Worm (Caenorhabditis elegans): ENCODE data around the gene aexr-2.

The aexr-2 gene

ce11 chrX:6642798-6643197 is 11.5 kb upstream of the aexr-2 start:
- TF ChIP-seq hmg-11 (tag; optimal IDR thresholded peaks at IDR 0.05): no peak
- no peak for TF ChIP-seq nhr-67 (tag; optimal IDR thresholded peaks at IDR 0.05)
- no peak for TF ChIP-seq ceh-16 (tag; optimal IDR thresholded peaks at IDR 0.05)
- no peak for TF ChIP-seq unc-39 (tag; optimal IDR thresholded peaks at IDR 0.05)
- TF ChIP-seq mml-1 (tag; optimal IDR thresholded peaks at IDR 0.05): no peak
- no peak for TF ChIP-seq ama-1 (optimal IDR thresholded peaks at IDR 0.05)
- no peak for TF ChIP-seq fkh-10 (GFP tag; optimal IDR thresholded peaks at IDR 0.05)
- TF ChIP-seq elt-2 (tag; optimal IDR thresholded peaks at IDR 0.05): peak; percentile 49
- TF ChIP-seq nhr-25 (tag; optimal IDR thresholded peaks at IDR 0.05): peak; percentile 49
- no peak for TF ChIP-seq snpc-4 (tag; optimal IDR thresholded peaks at IDR 0.05)
- TF ChIP-seq nhr-23 (tag; optimal IDR thresholded peaks at IDR 0.05): peak; percentile 29
- peak; percentile 34 for TF ChIP-seq mdl-1 (tag; optimal IDR thresholded peaks at IDR 0.05)
- no peak for TF ChIP-seq tbx-2 (tag; optimal IDR thresholded peaks at IDR 0.05)
- TF ChIP-seq nhr-11 (tag; optimal IDR thresholded peaks at IDR 0.05): no peak
- TF ChIP-seq aly-2 (tag; optimal IDR thresholded peaks at IDR 0.05): no peak
- TF ChIP-seq unc-62 (GFP tag; optimal IDR thresholded peaks at IDR 0.05): no peak
- no peak for TF ChIP-seq egl-5 (tag; optimal IDR thresholded peaks at IDR 0.05)
- no peak for TF ChIP-seq nhr-77 (tag; optimal IDR thresholded peaks at IDR 0.05)
- TF ChIP-seq egl-27 (tag; optimal IDR thresholded peaks at IDR 0.05): no peak
- TF ChIP-seq zag-1 (tag; optimal IDR thresholded peaks at IDR 0.05): no peak
- TF ChIP-seq nhr-237 (tag; optimal IDR thresholded peaks at IDR 0.05): no peak
- TF ChIP-seq jun-1 (tag; optimal IDR thresholded peaks at IDR 0.05): no peak
- TF ChIP-seq ztf-4 (tag; optimal IDR thresholded peaks at IDR 0.05): no peak
- no peak for TF ChIP-seq eor-1 (tag; optimal IDR thresholded peaks at IDR 0.05)
- no peak for TF ChIP-seq lsy-12 (tag; optimal IDR thresholded peaks at IDR 0.05)
- TF ChIP-seq nhr-28 (tag; optimal IDR thresholded peaks at IDR 0.05): no peak
- no peak for TF ChIP-seq lin-39 (tag; optimal IDR thresholded peaks at IDR 0.05)
- no peak for TF ChIP-seq ceh-28 (tag; optimal IDR thresholded peaks at IDR 0.05)
- TF ChIP-seq fkh-2 (tag; optimal IDR thresholded peaks at IDR 0.05): no peak
- TF ChIP-seq pha-4 (tag; optimal IDR thresholded peaks at IDR 0.05): peak; percentile 65
- no peak for TF ChIP-seq nhr-12 (tag; optimal IDR thresholded peaks at IDR 0.05)
- TF ChIP-seq ceh-82 (tag; optimal IDR thresholded peaks at IDR 0.05): no peak
- no peak for TF ChIP-seq ZK546.5 (tag; optimal IDR thresholded peaks at IDR 0.05)
- no peak for TF ChIP-seq ztf-11 (tag; optimal IDR thresholded peaks at IDR 0.05)
- TF ChIP-seq skn-1 (tag; optimal IDR thresholded peaks at IDR 0.05): peak; percentile 41
- TF ChIP-seq elt-1 (tag; optimal IDR thresholded peaks at IDR 0.05): no peak
- TF ChIP-seq pqm-1 (tag; optimal IDR thresholded peaks at IDR 0.05): no peak
- TF ChIP-seq sea-2 (GFP tag; optimal IDR thresholded peaks at IDR 0.05): no peak
- no peak for TF ChIP-seq nfya-1 (tag; optimal IDR thresholded peaks at IDR 0.05; ENCODE audit: insufficient read depth)
- no peak for TF ChIP-seq ceh-9 (tag; optimal IDR thresholded peaks at IDR 0.05)
- no peak for TF ChIP-seq nhr-76 (tag; optimal IDR thresholded peaks at IDR 0.05)
- no peak for TF ChIP-seq elt-3 (tag; optimal IDR thresholded peaks at IDR 0.05)
- no peak for TF ChIP-seq lin-15B (tag; optimal IDR thresholded peaks at IDR 0.05)
- no peak for TF ChIP-seq nhr-43 (tag; optimal IDR thresholded peaks at IDR 0.05; ENCODE audit: poor library complexity, severe bottlenecking)
- TF ChIP-seq daf-12 (tag; optimal IDR thresholded peaks at IDR 0.05): no peak
- no peak for TF ChIP-seq R02D3.7 (tag; optimal IDR thresholded peaks at IDR 0.05)
- TF ChIP-seq fos-1 (tag; optimal IDR thresholded peaks at IDR 0.05): no peak

- TF ChIP-seq lsy-12 (tag; optimal IDR thresholded peaks at IDR 0.05) (no peak), nfya-1 (tag; optimal IDR thresholded peaks at IDR 0.05; ENCODE audit: insufficient read depth) (peak; percentile 18), elt-2 (tag; optimal IDR thresholded peaks at IDR 0.05) (peak; percentile 29), nhr-25 (tag; optimal IDR thresholded peaks at IDR 0.05) (peak; percentile 55), fkh-10 (GFP tag; optimal IDR thresholded peaks at IDR 0.05) (no peak)
Measured at ce11 chrX:6641509-6641908, 10.2 kb upstream of the aexr-2 start.
